Worm (Caenorhabditis elegans): ENCODE data around the gene eea-1.

- TF ChIP-seq lsy-2 (tag; optimal IDR thresholded peaks at IDR 0.05) = no peak
- no peak for TF ChIP-seq nhr-6 (tag; optimal IDR thresholded peaks at IDR 0.05)
- TF ChIP-seq nhr-11 (tag; optimal IDR thresholded peaks at IDR 0.05) = no peak
- no peak for TF ChIP-seq snpc-4 (tag; optimal IDR thresholded peaks at IDR 0.05)
- TF ChIP-seq aly-2 (tag; optimal IDR thresholded peaks at IDR 0.05) = no peak
Measured at ce11 chrV:13464123-13464522, 33.0 kb downstream of the eea-1 start.

Data from whole organism, L2 larva.